Fruit fly (Drosophila melanogaster) Kc167 (cell line): Measurements from ENCODE around the gene Cp16.

Experiments used
- h ChIP-seq: fragments of >200 bp; optimal IDR thresholded peaks from 3 replicates; lab custom pipeline; 2018; ENCODE audit warnings: missing external identifiers
- psq ChIP-seq: fragments of >200 bp; optimal IDR thresholded peaks from 2 replicates; lab custom pipeline; 2017; ENCODE audit warnings: missing external identifiers

DNA sequence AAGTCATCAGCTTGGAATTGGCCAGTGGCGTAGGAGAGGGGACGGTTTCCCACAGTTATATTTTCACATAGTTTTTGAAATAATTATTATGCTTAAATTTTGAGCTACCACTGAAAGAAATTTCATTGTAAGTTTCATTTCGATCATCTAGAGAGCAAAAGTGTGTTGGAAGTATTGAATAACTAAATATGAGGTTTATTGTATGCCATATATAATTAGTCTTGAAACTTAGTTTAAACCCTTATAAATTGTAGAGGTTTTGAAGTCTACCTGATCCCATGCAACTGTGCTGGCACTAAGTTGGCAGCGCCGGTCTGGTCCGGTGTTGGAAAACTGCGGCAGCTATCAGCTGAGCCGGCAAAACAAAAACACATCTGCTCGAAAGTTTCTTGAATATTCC lies 10.6 kb upstream of the Cp16 start, which contains the start of the genes CG32022 and CG6511:
- TF ChIP-seq h (lab: Kevin White, UChicago) (no peak), psq (lab: Kevin White, UChicago) (no peak)
